Worm (Caenorhabditis elegans): ENCODE data around the gene spig-3.

DNA sequence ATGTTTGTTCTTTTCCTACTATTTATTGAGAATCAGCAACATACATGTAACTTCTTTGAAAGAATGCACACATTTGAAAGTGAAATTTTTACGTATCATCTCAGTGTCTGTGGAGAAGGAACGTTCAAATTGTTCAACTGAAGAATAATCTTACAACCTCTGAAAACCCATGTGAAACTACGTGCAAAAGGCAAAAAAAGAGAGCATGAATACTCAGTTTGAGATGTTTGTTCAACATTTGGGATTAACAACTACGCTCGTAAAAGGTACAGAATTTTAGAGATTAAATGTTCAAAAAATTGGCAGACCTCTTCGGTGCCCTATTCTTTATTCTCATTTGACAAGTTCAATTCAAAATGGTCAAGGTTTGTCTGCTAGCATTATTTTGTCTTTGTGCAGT lies 47.4 kb downstream of the spig-3 start, which contains the start of gene K02E11.5:
- no peak for TF ChIP-seq ztf-29 (GFP tag; IDR thresholded peaks at IDR 0.05)
- TF ChIP-seq tab-1 (GFP tag; IDR thresholded peaks at IDR 0.05): no peak
